Worm (Caenorhabditis elegans) whole organism, L3 larva: Measurements from ENCODE around the gene C02B10.4.

Experiments
- aly-2 ChIP-seq: fragments of 150-350 bp; optimal IDR thresholded peaks from 2 replicates; lab custom pipeline; 2014; ENCODE audit warnings: missing biosample characterization, missing genetic modification characterization
- elt-2 ChIP-seq: sonication (generic microtip); optimal IDR thresholded peaks from 2 replicates; lab custom pipeline; 2016; ENCODE audit warnings: missing genetic modification reagents, mild to moderate bottlenecking, missing genetic modification characterization, missing compliant biosample characterization
- fkh-2 ChIP-seq: fragments of 150-350 bp; optimal IDR thresholded peaks from 2 replicates; lab custom pipeline; 2014; ENCODE audit warnings: missing biosample characterization, missing genetic modification reagents, missing genetic modification characterization
- mdl-1 ChIP-seq: fragments of 150-350 bp; optimal IDR thresholded peaks from 2 replicates; lab custom pipeline; 2014; ENCODE audit warnings: missing biosample characterization, missing genetic modification characterization
- nhr-11 ChIP-seq: fragments of 150-350 bp; optimal IDR thresholded peaks from 2 replicates; lab custom pipeline; 2014; ENCODE audit warnings: missing biosample characterization, missing genetic modification characterization
- nhr-28 ChIP-seq: fragments of 150-350 bp; optimal IDR thresholded peaks from 2 replicates; lab custom pipeline; 2014; ENCODE audit warnings: missing biosample characterization, missing genetic modification characterization
- pqm-1 ChIP-seq: fragments of 150-350 bp; optimal IDR thresholded peaks from 2 replicates; lab custom pipeline; 2017; ENCODE audit warnings: missing biosample characterization, missing genetic modification characterization, inconsistent platforms
- skn-1 ChIP-seq: fragments of 150-350 bp; optimal IDR thresholded peaks from 2 replicates; lab custom pipeline; 2014; ENCODE audit warnings: missing biosample characterization, missing genetic modification characterization
- tbx-2 ChIP-seq: sonication (generic microtip); optimal IDR thresholded peaks from 2 replicates; lab custom pipeline; 2016; ENCODE audit warnings: mild to moderate bottlenecking, missing genetic modification characterization, missing compliant biosample characterization
- unc-39 ChIP-seq: sonication (generic microtip); optimal IDR thresholded peaks from 4 replicates; lab custom pipeline; 2017; ENCODE audit warnings: missing biosample characterization, missing genetic modification characterization
- ztf-11 ChIP-seq: fragments of 150-350 bp; optimal IDR thresholded peaks from 2 replicates; lab custom pipeline; 2014; ENCODE audit warnings: missing biosample characterization, missing genetic modification characterization

- TF ChIP-seq skn-1 (tag; lab: Kevin White, UChicago), result no peak
- no peak for TF ChIP-seq mdl-1 (tag; lab: Kevin White, UChicago)
- no peak for TF ChIP-seq unc-39 (tag; lab: Kevin White, UChicago)
- TF ChIP-seq nhr-28 (tag; lab: Kevin White, UChicago), result no peak
- no peak for TF ChIP-seq nhr-11
- TF ChIP-seq ztf-11, result no peak
- no peak for TF ChIP-seq aly-2
- TF ChIP-seq fkh-2 (tag; lab: Kevin White, UChicago), result no peak
- no peak for TF ChIP-seq elt-2 (tag; lab: Kevin White, UChicago)
- no peak for TF ChIP-seq pqm-1
- no peak for TF ChIP-seq tbx-2 (tag; lab: Kevin White, UChicago)
Observed at ce11 chrIV:5055964-5056588, 35.3 kb upstream of the C02B10.4 start, which contains the start of gene msp-55.
